Fruit fly (Drosophila melanogaster): ENCODE results near the gene RFeSP.

Gene RFeSP

DNA sequence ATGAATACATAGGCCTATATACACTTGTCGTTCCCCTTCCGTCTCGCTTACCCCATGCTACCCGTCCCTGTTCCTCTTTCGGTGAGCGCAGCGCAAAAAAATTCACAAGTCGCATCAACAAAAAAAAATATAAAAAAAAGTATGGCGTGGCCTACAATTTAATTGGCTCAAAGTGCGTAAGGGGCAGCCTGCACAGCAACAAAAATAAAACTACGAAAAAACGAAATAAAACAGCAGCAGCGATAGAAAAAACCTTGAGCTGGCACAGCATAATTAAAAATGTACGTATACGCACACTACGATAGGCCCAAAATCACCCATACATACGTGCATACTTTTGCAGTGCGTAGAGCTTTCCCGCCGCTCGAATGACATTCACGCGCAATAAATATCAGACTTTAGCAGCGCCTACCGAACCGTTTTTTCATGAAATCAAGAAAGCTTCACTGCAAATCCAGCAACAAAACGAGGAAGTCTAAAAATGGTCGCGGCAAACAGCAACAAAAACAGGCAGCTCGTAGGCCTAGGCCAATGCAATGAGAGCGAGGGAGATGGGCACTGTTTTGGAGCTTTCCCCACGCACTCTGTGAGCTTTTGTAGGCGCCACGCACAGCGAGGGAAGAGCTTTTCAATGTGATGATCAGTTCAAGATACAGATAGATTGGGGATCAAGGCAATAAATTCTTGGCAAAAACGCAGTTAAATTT is 43.0 kb upstream of the RFeSP start (continued):
- TF ChIP-seq Dip2 (GFP tag; IDR thresholded peaks at IDR 0.05) (no peak), CG15269 (tag; optimal IDR thresholded peaks at IDR 0.05) (no peak), crol (GFP tag; IDR thresholded peaks at IDR 0.05) (peak; percentile 64), CG8089 (GFP tag; optimal IDR thresholded peaks at IDR 0.05) (no peak), toy (GFP tag; IDR thresholded peaks at IDR 0.05) (no peak), CG12236 (GFP tag; optimal IDR thresholded peaks at IDR 0.05) (no peak), MESR4 (GFP tag; optimal IDR thresholded peaks at IDR 0.05) (no peak), CoRest (tag; optimal IDR thresholded peaks at IDR 0.05) (no peak), vfl (GFP tag; optimal IDR thresholded peaks at IDR 0.05) (no peak), CG16813 (GFP tag; IDR thresholded peaks at IDR 0.05; ENCODE audit: partially characterized antibody) (no peak), CG32772 (GFP tag; IDR thresholded peaks at IDR 0.05) (peak; percentile 42; the same call in 1 of the 2 replicates), TFAM (GFP tag; optimal IDR thresholded peaks at IDR 0.05) (no peak), CG8924 (tag; optimal IDR thresholded peaks at IDR 0.05) (no peak), CG18011 (GFP tag; optimal IDR thresholded peaks at IDR 0.05) (peak; percentile 5), CG9876 (GFP tag; optimal IDR thresholded peaks at IDR 0.05) (no peak), sr (GFP tag; IDR thresholded peaks at IDR 0.05) (peak; percentile 90), ERR (GFP tag; optimal IDR thresholded peaks at IDR 0.05) (peak; percentile 37), sisA (GFP tag; IDR thresholded peaks at IDR 0.05) (no peak), twi (tag; optimal IDR thresholded peaks at IDR 0.05) (no peak), CG11560 (tag; IDR thresholded peaks at IDR 0.05) (no peak), Sry-δ (GFP tag; optimal IDR thresholded peaks at IDR 0.05) (no peak), jigr1 (GFP tag; IDR thresholded peaks at IDR 0.05) (no peak), tna (GFP tag; IDR thresholded peaks at IDR 0.05; ENCODE audit: partially characterized antibody) (no peak), pzg (GFP tag; optimal IDR thresholded peaks at IDR 0.05) (no peak), dpn (GFP tag; optimal IDR thresholded peaks at IDR 0.05) (no peak), ind (GFP tag; optimal IDR thresholded peaks at IDR 0.05) (no peak), CG7357 (GFP tag; IDR thresholded peaks at IDR 0.05) (no peak), CG7556 (GFP tag; optimal IDR thresholded peaks at IDR 0.05) (no peak), Doc2 (GFP tag; IDR thresholded peaks at IDR 0.05) (no peak), CG15011 (GFP tag; optimal IDR thresholded peaks at IDR 0.05) (no peak), CG18764 (GFP tag; optimal IDR thresholded peaks at IDR 0.05) (no peak), Mrtf (GFP tag; IDR thresholded peaks at IDR 0.05) (no peak), Eip74EF (GFP tag; optimal IDR thresholded peaks at IDR 0.05) (peak in 1 of 2 experiments; percentile 99), CG33557 (GFP tag; optimal IDR thresholded peaks at IDR 0.05) (no peak), CG8765 (GFP tag; IDR thresholded peaks at IDR 0.05) (no peak), kni (GFP tag; optimal IDR thresholded peaks at IDR 0.05) (no peak), Sry-β (GFP tag; optimal IDR thresholded peaks at IDR 0.05) (no peak), unpg (GFP tag; optimal IDR thresholded peaks at IDR 0.05) (no peak), Ada2b (GFP tag; IDR thresholded peaks at IDR 0.05) (no peak), CG13624 (GFP tag; optimal IDR thresholded peaks at IDR 0.05) (peak; percentile 35), CG9727 (GFP tag; optimal IDR thresholded peaks at IDR 0.05) (peak; percentile 4), Hand (GFP tag; optimal IDR thresholded peaks at IDR 0.05) (no peak), lola (GFP tag; optimal IDR thresholded peaks at IDR 0.05) (no peak), CG14050 (GFP tag; IDR thresholded peaks at IDR 0.05) (no peak), nerfin-2 (GFP tag; IDR thresholded peaks at IDR 0.05; ENCODE audit: partially characterized antibody) (no peak), CG15601 (tag; optimal IDR thresholded peaks at IDR 0.05) (no peak), peb (GFP tag; IDR thresholded peaks at IDR 0.05) (no peak), tio (GFP tag; optimal IDR thresholded peaks at IDR 0.05) (no peak), pho (GFP tag; optimal IDR thresholded peaks at IDR 0.05) (peak; percentile 6), CG4360 (GFP tag; IDR thresholded peaks at IDR 0.05) (peak; percentile 55)

All from whole organism, embryonic.